Fruit fly (Drosophila melanogaster) whole organism, adult: Measurements from ENCODE around the gene CG42500.

Source experiments
- CG11617 ChIP-seq: fragments of 200-800 bp; sonication (Bioruptor generic); optimal IDR thresholded peaks from 2 replicates; lab custom pipeline; 2017; ENCODE audit warnings: mild to moderate bottlenecking, missing biosample characterization, missing genetic modification reagents, missing genetic modification characterization
- CG12768 ChIP-seq: fragments of 200-800 bp; sonication (Bioruptor generic); optimal IDR thresholded peaks from 2 replicates; lab custom pipeline; 2017; ENCODE audit warnings: missing biosample characterization, missing genetic modification characterization, mild to moderate bottlenecking, moderate library complexity, missing genetic modification reagents
- CG14711 ChIP-seq: fragments of 200-800 bp; sonication (Bioruptor generic); optimal IDR thresholded peaks from 2 replicates; lab custom pipeline; 2018; ENCODE audit warnings: missing biosample characterization, mild to moderate bottlenecking, missing genetic modification characterization, moderate library complexity
- CG1620 ChIP-seq: fragments of 200-800 bp; sonication (Bioruptor generic); optimal IDR thresholded peaks from 2 replicates; lab custom pipeline; 2016; ENCODE audit warnings: missing biosample characterization, missing genetic modification characterization
- CG33017 ChIP-seq: fragments of 200-800 bp; sonication (Bioruptor generic); optimal IDR thresholded peaks from 2 replicates; lab custom pipeline; 2018; ENCODE audit warnings: missing biosample characterization, mild to moderate bottlenecking, missing genetic modification characterization, moderate library complexity
- CG5204 ChIP-seq: fragments of 200-800 bp; sonication (Bioruptor generic); optimal IDR thresholded peaks from 2 replicates; lab custom pipeline; 2016; ENCODE audit warnings: missing biosample characterization, missing genetic modification characterization
- CG7045 ChIP-seq: fragments of 200-800 bp; sonication (Bioruptor generic); optimal IDR thresholded peaks from 2 replicates; lab custom pipeline; 2017; ENCODE audit warnings: missing biosample characterization, mild to moderate bottlenecking, missing genetic modification characterization
- CG7101 ChIP-seq: fragments of 200-800 bp; sonication (Bioruptor generic); optimal IDR thresholded peaks from 2 replicates; lab custom pipeline; 2018; ENCODE audit warnings: missing biosample characterization, mild to moderate bottlenecking, missing genetic modification characterization, moderate library complexity
- Clk ChIP-seq: fragments of 200-800 bp; sonication (Bioruptor generic); optimal IDR thresholded peaks from 2 replicates; lab custom pipeline; 2017; ENCODE audit warnings: missing biosample characterization, missing genetic modification characterization
- Crg-1 ChIP-seq: fragments of 200-800 bp; sonication (Bioruptor generic); optimal IDR thresholded peaks from 2 replicates; lab custom pipeline; 2016; ENCODE audit warnings: missing biosample characterization, missing genetic modification characterization
- Hr96 ChIP-seq: fragments of 200-800 bp; sonication (Bioruptor generic); optimal IDR thresholded peaks from 2 replicates; lab custom pipeline; 2016; ENCODE audit warnings: missing biosample characterization, missing genetic modification characterization
- Mnt ChIP-seq: fragments of 200-800 bp; sonication (Bioruptor generic); optimal IDR thresholded peaks from 2 replicates; lab custom pipeline; 2016; ENCODE audit warnings: missing biosample characterization, mild to moderate bottlenecking, missing genetic modification characterization
- bab1 ChIP-seq: fragments of 200-800 bp; sonication (Bioruptor generic); optimal IDR thresholded peaks from 3 replicates; lab custom pipeline; 2019; ENCODE audit warnings: missing biosample characterization, mild to moderate bottlenecking, missing genetic modification characterization, moderate library complexity
- cic ChIP-seq: fragments of 200-800 bp; sonication (Bioruptor generic); optimal IDR thresholded peaks from 2 replicates; lab custom pipeline; 2017; ENCODE audit warnings: missing biosample characterization, mild to moderate bottlenecking, missing genetic modification characterization, moderate library complexity
- cnc ChIP-seq, 2 experiments: fragments of >200 bp; optimal IDR thresholded peaks; 2 replicates each; lab custom pipeline; 2017
- kay ChIP-seq: fragments of 200-800 bp; sonication (Bioruptor generic); peaks from one replicate; lab custom pipeline; 2016; ENCODE audit warnings: missing biosample characterization, missing genetic modification characterization, borderline replicate concordance
- ovo ChIP-seq: fragments of 200-800 bp; sonication (Bioruptor generic); optimal IDR thresholded peaks from 2 replicates; lab custom pipeline; 2016; ENCODE audit warnings: missing biosample characterization, missing genetic modification characterization
- pad ChIP-seq: fragments of 200-800 bp; sonication (Bioruptor generic); optimal IDR thresholded peaks from 3 replicates; lab custom pipeline; 2017; ENCODE audit warnings: missing biosample characterization, missing genetic modification characterization, mild to moderate bottlenecking, moderate library complexity, missing genetic modification reagents
- tj ChIP-seq: fragments of 200-800 bp; sonication (Bioruptor generic); optimal IDR thresholded peaks from 3 replicates; lab custom pipeline; 2017; ENCODE audit warnings: missing biosample characterization, mild to moderate bottlenecking, missing genetic modification characterization, moderate library complexity
- toe ChIP-seq: fragments of 200-800 bp; sonication (Bioruptor generic); optimal IDR thresholded peaks from 2 replicates; lab custom pipeline; 2016; ENCODE audit warnings: missing biosample characterization, missing genetic modification characterization

Gene CG42500

dm6 chr3R:14152550-14152949, at the start of gene CG42500:
TSS of gene CG42500 (minus strand) at chr3R:14152650.
- TF ChIP-seq tj (GFP tag; lab: Kevin White, UChicago) (no peak), bab1 (GFP tag; lab: Kevin White, UChicago) (no peak), ovo (GFP tag; lab: Kevin White, UChicago) (no peak), CG33017 (no peak), CG7045 (GFP tag; lab: Kevin White, UChicago) (no peak), cnc (optimal IDR thresholded peaks at IDR 0.05; lab: Kevin White, UChicago) (no peak), cic (GFP tag; lab: Kevin White, UChicago) (no peak), toe (GFP tag; lab: Kevin White, UChicago) (no peak), CG1620 (GFP tag; lab: Kevin White, UChicago) (no peak), Hr96 (GFP tag; lab: Kevin White, UChicago) (no peak), CG7101 (tag; lab: Kevin White, UChicago) (no peak), CG14711 (tag; lab: Kevin White, UChicago) (no peak), pad (GFP tag; lab: Kevin White, UChicago) (no peak), kay (GFP tag; lab: Kevin White, UChicago) (no peak)

DNA sequence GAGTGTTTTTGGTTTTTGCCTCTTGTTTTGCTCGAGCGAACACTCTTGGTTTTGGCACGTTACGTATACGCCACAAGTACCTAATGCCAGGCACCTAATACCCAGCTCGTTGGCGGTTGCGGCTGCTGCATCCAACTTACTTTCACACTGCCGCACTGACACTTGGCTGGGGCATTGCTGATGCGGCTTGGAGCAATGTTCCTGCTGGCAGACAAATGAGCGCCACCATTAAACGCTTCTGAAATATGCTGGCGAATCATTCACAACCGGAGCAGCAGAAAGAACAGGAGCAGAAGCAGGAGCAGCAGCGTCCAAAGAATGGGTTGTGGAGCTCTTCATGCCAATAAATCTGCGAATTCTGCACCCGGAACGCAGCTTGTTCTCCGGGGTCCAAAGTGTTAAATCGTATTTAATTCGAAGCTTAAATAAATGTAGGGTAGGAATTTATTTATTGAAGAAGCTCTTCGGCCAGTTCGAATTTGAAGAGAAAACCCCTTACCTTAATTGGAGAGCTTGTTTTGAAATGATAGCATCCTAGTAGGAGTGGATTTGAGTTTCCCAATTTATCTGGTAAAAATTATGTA, 9.8 kb upstream of the CG42500 start, which contains the start of gene CG3199:
TSS of gene CG3199 (plus strand) at position 534 of the 584 bp plus-strand sequence.
- TF ChIP-seq Mnt (no peak), CG12768 (GFP tag; lab: Kevin White, UChicago) (no peak), bab1 (GFP tag; lab: Kevin White, UChicago) (no peak), ovo (GFP tag; lab: Kevin White, UChicago) (no peak), CG7101 (tag; lab: Kevin White, UChicago) (no peak), toe (GFP tag; lab: Kevin White, UChicago) (no peak), CG5204 (GFP tag; lab: Kevin White, UChicago) (no peak), kay (GFP tag; lab: Kevin White, UChicago) (no peak), CG14711 (tag; lab: Kevin White, UChicago) (no peak), CG1620 (GFP tag; lab: Kevin White, UChicago) (no peak), Hr96 (GFP tag; lab: Kevin White, UChicago) (no peak)

- TF ChIP-seq CG5204 (GFP tag; lab: Kevin White, UChicago), result no peak
Measured at dm6 chr3R:14160178-14160577, 7.7 kb upstream of the CG42500 start, which contains the start of gene CG31327. TSS of gene CG31327 (minus strand) at chr3R:14160278.

dm6 chr3R:14157331-14157730, 4.9 kb upstream of the CG42500 start, which contains the start of gene CG31533:
TSS of gene CG31533 (minus strand) at chr3R:14157431.
- TF ChIP-seq CG7045 (GFP tag; lab: Kevin White, UChicago) (no peak), tj (GFP tag; lab: Kevin White, UChicago) (no peak), cnc (optimal IDR thresholded peaks at IDR 0.05; lab: Kevin White, UChicago) (no peak), ovo (GFP tag; lab: Kevin White, UChicago) (no peak), CG5204 (GFP tag; lab: Kevin White, UChicago) (no peak), Hr96 (GFP tag; lab: Kevin White, UChicago) (no peak), Crg-1 (no peak), toe (GFP tag; lab: Kevin White, UChicago) (no peak), Mnt (no peak), kay (GFP tag; lab: Kevin White, UChicago) (no peak), bab1 (GFP tag; lab: Kevin White, UChicago) (no peak), CG14711 (tag; lab: Kevin White, UChicago) (no peak), CG11617 (GFP tag; lab: Kevin White, UChicago) (no peak), CG1620 (GFP tag; lab: Kevin White, UChicago) (no peak), CG33017 (no peak), pad (GFP tag; lab: Kevin White, UChicago) (no peak), CG12768 (GFP tag; lab: Kevin White, UChicago) (no peak)

dm6 chr3R:14154341-14154740, 1.9 kb upstream of the CG42500 start, which contains the start of gene CG44215:
TSS of gene CG44215 (minus strand) at chr3R:14154441.
- TF ChIP-seq Crg-1 (no peak), pad (GFP tag; lab: Kevin White, UChicago) (no peak), CG7101 (tag; lab: Kevin White, UChicago) (no peak), kay (GFP tag; lab: Kevin White, UChicago) (no peak), CG14711 (tag; lab: Kevin White, UChicago) (no peak), CG5204 (GFP tag; lab: Kevin White, UChicago) (no peak), Clk (GFP tag; lab: Kevin White, UChicago) (no peak), CG12768 (GFP tag; lab: Kevin White, UChicago) (no peak), toe (GFP tag; lab: Kevin White, UChicago) (no peak), CG11617 (GFP tag; lab: Kevin White, UChicago) (no peak)

- TF ChIP-seq CG11617 (GFP tag; lab: Kevin White, UChicago) (no peak), cic (GFP tag; lab: Kevin White, UChicago) (no peak), CG7101 (tag; lab: Kevin White, UChicago) (no peak), CG33017 (no peak), CG12768 (GFP tag; lab: Kevin White, UChicago) (no peak), toe (GFP tag; lab: Kevin White, UChicago) (no peak)
Measured at dm6 chr3R:14153729-14154128, 1.3 kb upstream of the CG42500 start, which contains the start of gene Recs1. TSS of gene Recs1 (minus strand) at chr3R:14153829.
